Worm (Caenorhabditis elegans) whole organism, L3 larva: ENCODE data around the gene Y116A8C.44.

Experiments
- ceh-28 ChIP-seq: fragments of 150-350 bp; optimal IDR thresholded peaks from 2 replicates; lab custom pipeline; 2014; ENCODE audit warnings: missing biosample characterization, missing genetic modification reagents, missing genetic modification characterization
- lsy-12 ChIP-seq: sonication (generic microtip); optimal IDR thresholded peaks from 2 replicates; lab custom pipeline; 2016; ENCODE audit warnings: mild to moderate bottlenecking, missing genetic modification characterization, missing compliant biosample characterization
- nfya-1 ChIP-seq: sonication (generic microtip); optimal IDR thresholded peaks from 2 replicates; lab custom pipeline; 2017; ENCODE audit warnings: missing genetic modification characterization, mild to moderate bottlenecking, missing compliant biosample characterization, antibody characterized with exemption, moderate library complexity; ENCODE audit not compliant: insufficient read depth
- nhr-11 ChIP-seq: fragments of 150-350 bp; optimal IDR thresholded peaks from 2 replicates; lab custom pipeline; 2014; ENCODE audit warnings: missing biosample characterization, missing genetic modification characterization
- ztf-11 ChIP-seq: fragments of 150-350 bp; optimal IDR thresholded peaks from 2 replicates; lab custom pipeline; 2014; ENCODE audit warnings: missing biosample characterization, missing genetic modification characterization

- no peak for TF ChIP-seq nhr-11 (tag; lab: Kevin White, UChicago)
- TF ChIP-seq ztf-11 (tag; lab: Kevin White, UChicago): no peak
- TF ChIP-seq nfya-1: no peak
- no peak for TF ChIP-seq ceh-28
- no peak for TF ChIP-seq lsy-12 (tag; lab: Kevin White, UChicago)
These were observed 30.9 kb upstream of the Y116A8C.44 start, which contains the start of gene Y116A8C.43 for ce11 chrIV:17088849-17089248.
